Worm (Caenorhabditis elegans) whole organism, early embryonic: ENCODE measurements around the gene C39B10.1.

Experiments
- B0310.2 ChIP-seq: sonication (generic microtip); optimal IDR thresholded peaks from 2 replicates; lab custom pipeline; 2016; ENCODE audit warnings: mild to moderate bottlenecking, missing genetic modification characterization, missing compliant biosample characterization
- F13C5.2 ChIP-seq: sonication (generic microtip); optimal IDR thresholded peaks from 2 replicates; lab custom pipeline; 2017; ENCODE audit warnings: mild to moderate bottlenecking, missing genetic modification characterization, inconsistent platforms, missing compliant biosample characterization
- aly-1 ChIP-seq: sonication (generic microtip); optimal IDR thresholded peaks from 2 replicates; lab custom pipeline; 2016; ENCODE audit warnings: missing genetic modification characterization, missing compliant biosample characterization
- ama-1 ChIP-seq: fragments of 150-350 bp; optimal IDR thresholded peaks from 2 replicates; lab custom pipeline; 2014
- ceh-36 ChIP-seq: sonication (generic microtip); optimal IDR thresholded peaks from 2 replicates; lab custom pipeline; 2016; ENCODE audit warnings: missing genetic modification characterization, inconsistent platforms, missing compliant biosample characterization
- ets-7 ChIP-seq: sonication (generic microtip); optimal IDR thresholded peaks from 2 replicates; lab custom pipeline; 2016; ENCODE audit warnings: missing genotype, missing genetic modification characterization, missing compliant biosample characterization
- hmg-4 ChIP-seq: fragments of 200-800 bp; sonication (Bioruptor generic); optimal IDR thresholded peaks from 2 replicates; lab custom pipeline; 2018; ENCODE audit warnings: mild to moderate bottlenecking, missing genetic modification characterization, missing compliant biosample characterization
- tbx-37 ChIP-seq: fragments of 200-800 bp; sonication (Bioruptor generic); conservative IDR thresholded peaks from 2 replicates; pipeline ENCODE4 v1.3.6; 2022; ENCODE audit warnings: missing genetic modification reagents, missing genetic modification characterization, missing compliant biosample characterization
- tra-4 ChIP-seq: sonication (generic microtip); optimal IDR thresholded peaks from 2 replicates; lab custom pipeline; 2017; ENCODE audit warnings: missing genetic modification characterization, missing compliant biosample characterization

ce11 chrX:10433863-10434262 lies 29.6 kb downstream of the C39B10.1 start:
- TF ChIP-seq ama-1 (lab: Kevin White, UChicago) (no peak), tbx-37 (GFP tag; lab: Robert Waterston, UW) (no peak), ets-7 (tag; lab: Kevin White, UChicago) (no peak), hmg-4 (no peak), tra-4 (tag; lab: Kevin White, UChicago) (no peak), ceh-36 (tag; lab: Kevin White, UChicago) (no peak), B0310.2 (tag; lab: Kevin White, UChicago) (no peak), aly-1 (no peak), F13C5.2 (tag; lab: Kevin White, UChicago) (no peak)
